Worm (Caenorhabditis elegans) whole organism, L4 larva: ENCODE results near the gene mec-10.

Source experiments
- D1046.2 ChIP-seq: fragments of 200-800 bp; sonication (Bioruptor generic); IDR thresholded peaks from 2 replicates; pipeline ENCODE4 v1.3.6; 2022; ENCODE audit warnings: missing genetic modification characterization, missing compliant biosample characterization
- F49E8.2 ChIP-seq: sonication (generic microtip); optimal IDR thresholded peaks from 2 replicates; lab custom pipeline; 2016; ENCODE audit warnings: missing compliant biosample characterization, mild to moderate bottlenecking, missing genetic modification characterization, borderline replicate concordance
- R02D3.7 ChIP-seq: fragments of 150-350 bp; sonication (generic microtip); optimal IDR thresholded peaks from 3 replicates; lab custom pipeline; 2014; ENCODE audit warnings: missing biosample characterization, missing genetic modification characterization
- T20F7.1 ChIP-seq: fragments of 200-800 bp; sonication (Bioruptor generic); optimal IDR thresholded peaks from 2 replicates; lab custom pipeline; 2018; ENCODE audit warnings: mild to moderate bottlenecking, missing genetic modification characterization, missing compliant biosample characterization
- T26A8.4 ChIP-seq: fragments of 200-800 bp; sonication (Bioruptor generic); IDR thresholded peaks from 2 replicates; pipeline ENCODE4 v1.3.6; 2022; ENCODE audit warnings: missing genetic modification characterization, missing compliant biosample characterization
- Y105C5A.15 ChIP-seq: fragments of 200-800 bp; sonication (Bioruptor generic); IDR thresholded peaks from 2 replicates; pipeline ENCODE4 v1.3.6; 2022; ENCODE audit warnings: missing genetic modification characterization, missing compliant biosample characterization
- Y5F2A.4 ChIP-seq: fragments of 200-800 bp; sonication (Bioruptor generic); optimal IDR thresholded peaks from 2 replicates; lab custom pipeline; 2018; ENCODE audit warnings: mild to moderate bottlenecking, missing genetic modification characterization, missing compliant biosample characterization
- ZK337.2 ChIP-seq: fragments of 200-800 bp; sonication (Bioruptor generic); IDR thresholded peaks from 2 replicates; pipeline ENCODE4 v1.3.6; 2022; ENCODE audit warnings: missing genetic modification reagents, missing genetic modification characterization, missing compliant biosample characterization
- arid-1 ChIP-seq: fragments of 200-800 bp; sonication (Bioruptor generic); conservative IDR thresholded peaks from 2 replicates; pipeline ENCODE4 v1.3.6; 2022; ENCODE audit warnings: missing genetic modification reagents, missing genetic modification characterization, missing compliant biosample characterization
- attf-4 ChIP-seq: sonication (generic microtip); optimal IDR thresholded peaks from 3 replicates; lab custom pipeline; 2017; ENCODE audit warnings: missing biosample characterization, missing genetic modification characterization
- ceh-62 ChIP-seq: sonication (generic microtip); optimal IDR thresholded peaks from 2 replicates; lab custom pipeline; 2017; ENCODE audit warnings: missing biosample characterization, missing genetic modification characterization
- ceh-82 ChIP-seq: sonication (generic microtip); optimal IDR thresholded peaks from 2 replicates; lab custom pipeline; 2017; ENCODE audit warnings: missing biosample characterization, missing genetic modification characterization
- ces-1 ChIP-seq: fragments of 150-350 bp; sonication (generic microtip); optimal IDR thresholded peaks from 4 replicates; lab custom pipeline; 2014; ENCODE audit warnings: missing biosample characterization, missing genetic modification reagents, missing genetic modification characterization
- daf-16 ChIP-seq, 3 experiments: sonication (generic microtip); optimal IDR thresholded peaks; 2 replicates each; lab custom pipeline; 2016 to 2017; ENCODE audit warnings: missing genetic modification characterization in 3 of 3, missing genetic modification reagents in 3 of 3, mild to moderate bottlenecking in 2 of 3, missing compliant biosample characterization in 2 of 3, missing biosample characterization in 1 of 3, moderate library complexity in 1 of 3
- daf-19 ChIP-seq: fragments of 200-800 bp; sonication (Bioruptor generic); conservative IDR thresholded peaks from 2 replicates; pipeline ENCODE4 v1.3.6; 2022; ENCODE audit warnings: missing genetic modification characterization, missing compliant biosample characterization
- dve-1 ChIP-seq: sonication (generic microtip); optimal IDR thresholded peaks from 2 replicates; lab custom pipeline; 2017; ENCODE audit warnings: antibody characterized with exemption, mild to moderate bottlenecking, missing genetic modification characterization, missing compliant biosample characterization; ENCODE audit not compliant: insufficient read depth
- egl-27 ChIP-seq: sonication (generic microtip); optimal IDR thresholded peaks from 3 replicates; lab custom pipeline; 2017; ENCODE audit warnings: missing biosample characterization, missing genetic modification reagents, missing genetic modification characterization
- fkh-10 ChIP-seq: fragments of 150-350 bp; optimal IDR thresholded peaks from 2 replicates; lab custom pipeline; 2014; ENCODE audit warnings: missing biosample characterization, missing genetic modification reagents, missing genetic modification characterization
- hif-1 ChIP-seq, 2 experiments: sonication (generic microtip); optimal IDR thresholded peaks; 2 replicates each; lab custom pipeline; 2016 to 2017; ENCODE audit warnings: missing compliant biosample characterization in 2 of 2, missing genetic modification characterization in 2 of 2, missing genetic modification reagents in 2 of 2, missing genotype in 2 of 2, mild to moderate bottlenecking in 1 of 2
- hlh-11 ChIP-seq: fragments of 200-800 bp; sonication (Bioruptor generic); optimal IDR thresholded peaks from 2 replicates; lab custom pipeline; 2018; ENCODE audit warnings: mild to moderate bottlenecking, missing genetic modification characterization, missing compliant biosample characterization
- hlh-30 ChIP-seq: sonication (generic microtip); optimal IDR thresholded peaks from 2 replicates; lab custom pipeline; 2017; ENCODE audit warnings: antibody characterized with exemption, mild to moderate bottlenecking, missing genetic modification characterization, missing compliant biosample characterization; ENCODE audit not compliant: insufficient read depth
- jun-1 ChIP-seq: fragments of 150-350 bp; optimal IDR thresholded peaks from 2 replicates; lab custom pipeline; 2014; ENCODE audit warnings: missing biosample characterization, missing genetic modification reagents, missing genetic modification characterization
- lim-7 ChIP-seq: fragments of 200-800 bp; sonication (Bioruptor generic); IDR thresholded peaks from 2 replicates; pipeline ENCODE4 v1.3.6; 2022; ENCODE audit warnings: missing genetic modification characterization, missing compliant biosample characterization
- madf-5 ChIP-seq, 2 experiments: fragments of 200-800 bp; sonication (Bioruptor generic); IDR thresholded peaks; 2 replicates each; pipeline ENCODE4 v1.3.6; 2022; ENCODE audit warnings: missing compliant biosample characterization in 2 of 2, missing genetic modification characterization in 2 of 2
- mep-1 ChIP-seq: fragments of 150-350 bp; sonication (generic microtip); optimal IDR thresholded peaks from 3 replicates; lab custom pipeline; 2014; ENCODE audit warnings: missing biosample characterization, missing genetic modification characterization
- mes-2 ChIP-seq: sonication (generic microtip); optimal IDR thresholded peaks from 2 replicates; lab custom pipeline; 2016; ENCODE audit warnings: missing genotype, mild to moderate bottlenecking, missing genetic modification characterization, missing compliant biosample characterization; ENCODE audit not compliant: poor library complexity, severe bottlenecking
- mxl-2 ChIP-seq: fragments of 200-800 bp; sonication (Bioruptor generic); conservative IDR thresholded peaks from 2 replicates; pipeline ENCODE4 v1.3.6; 2022; ENCODE audit warnings: missing genetic modification reagents, missing genetic modification characterization, missing compliant biosample characterization
- nhr-10 ChIP-seq: fragments of 150-350 bp; optimal IDR thresholded peaks from 2 replicates; lab custom pipeline; 2014; ENCODE audit warnings: missing biosample characterization, missing genetic modification characterization
- nhr-11 ChIP-seq: fragments of 150-350 bp; optimal IDR thresholded peaks from 2 replicates; lab custom pipeline; 2014; ENCODE audit warnings: missing biosample characterization, missing genetic modification characterization
- nhr-25 ChIP-seq: sonication (generic microtip); optimal IDR thresholded peaks from 2 replicates; lab custom pipeline; 2017; ENCODE audit warnings: missing genetic modification characterization, mild to moderate bottlenecking, missing compliant biosample characterization, antibody characterized with exemption, moderate library complexity, borderline replicate concordance; ENCODE audit not compliant: insufficient read depth
- rbr-2 ChIP-seq: sonication (generic microtip); optimal IDR thresholded peaks from 2 replicates; lab custom pipeline; 2016; ENCODE audit warnings: missing genotype, missing genetic modification characterization, missing compliant biosample characterization
- skn-1 ChIP-seq: fragments of 150-350 bp; optimal IDR thresholded peaks from 2 replicates; lab custom pipeline; 2014; ENCODE audit warnings: missing biosample characterization, missing genetic modification characterization
- unc-62 ChIP-seq, 3 experiments: fragments of 150-350 bp in 1 of 3; sonication (generic microtip); optimal IDR thresholded peaks in 2 of 3; peaks in 1 of 3; 1 replicate in 1 of 3; 2 replicates in 2 of 3; lab custom pipeline; 2014 to 2017; ENCODE audit warnings: missing biosample characterization in 3 of 3, missing genetic modification characterization in 3 of 3, missing genetic modification reagents in 3 of 3, missing genotype in 1 of 3
- vab-7 ChIP-seq: fragments of 200-800 bp; sonication (Bioruptor generic); IDR thresholded peaks from 2 replicates; pipeline ENCODE4 v1.3.6; 2022; ENCODE audit warnings: missing genetic modification reagents, missing genetic modification characterization, missing compliant biosample characterization
- zag-1 ChIP-seq: fragments of 150-350 bp; optimal IDR thresholded peaks from 2 replicates; lab custom pipeline; 2014; ENCODE audit warnings: missing biosample characterization, missing genetic modification characterization
- zfp-2 ChIP-seq: sonication (generic microtip); optimal IDR thresholded peaks from 2 replicates; lab custom pipeline; 2016; ENCODE audit warnings: mild to moderate bottlenecking, missing genetic modification characterization, missing compliant biosample characterization
- zip-11 ChIP-seq: fragments of 200-800 bp; sonication (Bioruptor generic); IDR thresholded peaks from 2 replicates; pipeline ENCODE4 v1.3.6; 2022; ENCODE audit warnings: missing genetic modification characterization, missing compliant biosample characterization
- ztf-11 ChIP-seq: fragments of 150-350 bp; optimal IDR thresholded peaks from 2 replicates; lab custom pipeline; 2014; ENCODE audit warnings: missing biosample characterization, missing genetic modification characterization

mec-10 gene

DNA sequence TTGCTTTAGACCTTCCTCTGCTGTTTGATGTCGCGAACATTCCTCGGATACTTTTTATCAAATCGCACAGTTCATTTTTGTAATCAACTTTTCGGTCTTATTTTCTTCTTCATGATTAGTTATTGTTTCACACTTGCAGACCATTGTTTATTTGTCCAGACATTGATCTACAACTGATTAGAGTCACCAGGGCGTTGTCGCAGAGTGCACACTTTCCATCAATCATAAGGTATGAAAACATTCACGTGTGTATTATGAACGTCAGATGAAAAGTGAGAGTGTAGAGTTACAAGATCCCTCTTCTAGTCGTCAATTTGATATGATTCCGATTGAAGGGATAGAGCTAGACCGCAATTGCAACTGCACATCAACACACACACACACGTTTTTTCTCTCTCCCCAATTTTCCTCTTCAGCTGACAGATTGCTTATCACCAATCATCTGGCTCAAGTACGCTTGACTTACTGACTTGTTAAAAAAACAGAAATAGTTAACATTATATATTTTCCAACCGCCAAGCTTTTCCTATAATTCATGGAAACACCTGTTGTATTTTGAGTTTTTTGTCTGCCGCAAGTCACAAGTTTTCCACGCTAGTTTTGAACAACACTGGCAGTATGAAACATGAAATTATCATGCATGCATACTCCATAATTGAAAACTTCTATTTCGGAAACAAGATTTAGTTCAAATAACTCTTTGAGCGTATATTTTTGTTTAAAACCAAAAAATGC, 29.9 kb downstream of the mec-10 start (continued):
- TF ChIP-seq ces-1 (GFP tag; lab: Kevin White, UChicago) (no peak), daf-19 (GFP tag; lab: Robert Waterston, UW) (no peak), mxl-2 (GFP tag; lab: Robert Waterston, UW) (no peak), zip-11 (GFP tag; lab: Robert Waterston, UW) (no peak), skn-1 (no peak), fkh-10 (GFP tag; lab: Kevin White, UChicago) (no peak), nhr-25 (tag; lab: Kevin White, UChicago) (no peak), hlh-30 (tag; lab: Kevin White, UChicago) (peak; percentile 72), rbr-2 (tag; lab: Kevin White, UChicago) (no peak), dve-1 (tag; lab: Kevin White, UChicago) (peak; percentile 53), R02D3.7 (tag; lab: Kevin White, UChicago) (no peak), mep-1 (no peak), Y5F2A.4 (no peak), D1046.2 (GFP tag; lab: Robert Waterston, UW) (no peak), egl-27 (tag; lab: Kevin White, UChicago) (no peak), hlh-11 (tag; lab: Kevin White, UChicago) (peak; percentile 75), ceh-82 (tag; lab: Kevin White, UChicago) (no peak), ceh-62 (tag; lab: Kevin White, UChicago) (no peak), ZK337.2 (no peak), vab-7 (GFP tag; lab: Robert Waterston, UW) (no peak), daf-16 (GFP tag; optimal IDR thresholded peaks at IDR 0.05; lab: Kevin White, UChicago) (peak in 1 of 2 experiments; percentile 69), daf-16 (tag; optimal IDR thresholded peaks at IDR 0.05; lab: Kevin White, UChicago) (peak; percentile 61), jun-1 (no peak), F49E8.2 (tag; lab: Kevin White, UChicago) (no peak), Y105C5A.15 (GFP tag; lab: Robert Waterston, UW) (no peak), arid-1 (GFP tag; lab: Robert Waterston, UW) (no peak), nhr-10 (tag; lab: Kevin White, UChicago) (no peak), T20F7.1 (GFP tag; lab: Kevin White, UChicago) (no peak), T26A8.4 (no peak), attf-4 (tag; lab: Kevin White, UChicago) (no peak), zag-1 (tag; lab: Kevin White, UChicago) (no peak), hif-1 (tag; optimal IDR thresholded peaks at IDR 0.05; lab: Kevin White, UChicago) (no peak), nhr-11 (tag; lab: Kevin White, UChicago) (no peak), ztf-11 (tag; lab: Kevin White, UChicago) (no peak), madf-5 (GFP tag; IDR thresholded peaks at IDR 0.05; lab: Robert Waterston, UW) (no peak)

ce11 chrX:8438756-8439155, 31.4 kb downstream of the mec-10 start:
- TF ChIP-seq unc-62 (GFP tag; optimal IDR thresholded peaks at IDR 0.05 in 1 of 2; lab: Kevin White, UChicago) (peak in 1 of 2 experiments; percentile 77), unc-62 (tag; optimal IDR thresholded peaks at IDR 0.05; lab: Kevin White, UChicago) (no peak), F49E8.2 (tag; lab: Kevin White, UChicago) (no peak), mes-2 (no peak), zfp-2 (tag; lab: Kevin White, UChicago) (no peak), dve-1 (tag; lab: Kevin White, UChicago) (peak; percentile 18), lim-7 (no peak)
